Fruit fly (Drosophila melanogaster) whole organism, embryonic: ENCODE results near the gene ArgRS-m.

Experiments used
- CG17829 ChIP-seq: fragments of 200-800 bp; optimal IDR thresholded peaks from 2 replicates; lab custom pipeline; 2019; ENCODE audit warnings: missing biosample characterization, mild to moderate bottlenecking, missing genetic modification characterization, moderate library complexity
- CG3838 ChIP-seq: fragments of 200-800 bp; sonication (Bioruptor generic); optimal IDR thresholded peaks from 3 replicates; lab custom pipeline; 2016; ENCODE audit warnings: missing biosample characterization, missing genetic modification characterization
- CG5953 ChIP-seq: fragments of 200-800 bp; sonication (Bioruptor generic); IDR thresholded peaks from 2 replicates; pipeline ENCODE4 v1.3.6; 2022; ENCODE audit warnings: missing biosample characterization, missing genetic modification characterization
- CHES-1-like ChIP-seq: fragments of 200-800 bp; sonication (Bioruptor generic); optimal IDR thresholded peaks from 2 replicates; lab custom pipeline; 2016; ENCODE audit warnings: missing biosample characterization, missing genetic modification characterization
- Hand ChIP-seq: fragments of 200-800 bp; sonication (Bioruptor generic); optimal IDR thresholded peaks from 2 replicates; lab custom pipeline; 2017; ENCODE audit warnings: mild to moderate bottlenecking, missing biosample characterization, missing genetic modification reagents, missing genetic modification characterization
- Max ChIP-seq: fragments of 200-800 bp; sonication (Bioruptor generic); optimal IDR thresholded peaks from 2 replicates; lab custom pipeline; 2016; ENCODE audit warnings: missing biosample characterization, mild to moderate bottlenecking, missing genetic modification characterization
- ara ChIP-seq: fragments of 200-800 bp; sonication (Bioruptor generic); IDR thresholded peaks from 2 replicates; pipeline ENCODE4 v1.3.6; 2022; ENCODE audit warnings: missing biosample characterization, missing genetic modification characterization
- emc ChIP-seq: fragments of 200-800 bp; sonication (Bioruptor generic); optimal IDR thresholded peaks from 2 replicates; lab custom pipeline; 2016; ENCODE audit warnings: missing biosample characterization, missing genetic modification characterization
- otp ChIP-seq: fragments of 200-800 bp; sonication (Bioruptor generic); IDR thresholded peaks from 3 replicates; pipeline ENCODE4, ENCODE4 v1.3.6; 2022; ENCODE audit warnings: missing biosample characterization, missing genetic modification characterization
- pita ChIP-seq: fragments of 200-800 bp; sonication (Bioruptor generic); optimal IDR thresholded peaks from 2 replicates; lab custom pipeline; 2017; ENCODE audit warnings: missing biosample characterization, mild to moderate bottlenecking, missing genetic modification characterization
- sc ChIP-seq, 3 experiments: fragments of >200 bp in 2 of 3; fragments of 200-800 bp in 1 of 3; sonication (Bioruptor generic) in 1 of 3; optimal IDR thresholded peaks; 2 replicates in 2 of 3; 3 replicates in 1 of 3; lab custom pipeline; 2017; ENCODE audit warnings: mild to moderate bottlenecking in 1 of 3, missing biosample characterization in 1 of 3, missing genetic modification characterization in 1 of 3, missing genetic modification reagents in 1 of 3
- slbo ChIP-seq: fragments of 200-800 bp; sonication (Bioruptor generic); IDR thresholded peaks from 2 replicates; pipeline ENCODE4 v1.3.6; 2022; ENCODE audit warnings: missing biosample characterization, missing genetic modification characterization

DNA sequence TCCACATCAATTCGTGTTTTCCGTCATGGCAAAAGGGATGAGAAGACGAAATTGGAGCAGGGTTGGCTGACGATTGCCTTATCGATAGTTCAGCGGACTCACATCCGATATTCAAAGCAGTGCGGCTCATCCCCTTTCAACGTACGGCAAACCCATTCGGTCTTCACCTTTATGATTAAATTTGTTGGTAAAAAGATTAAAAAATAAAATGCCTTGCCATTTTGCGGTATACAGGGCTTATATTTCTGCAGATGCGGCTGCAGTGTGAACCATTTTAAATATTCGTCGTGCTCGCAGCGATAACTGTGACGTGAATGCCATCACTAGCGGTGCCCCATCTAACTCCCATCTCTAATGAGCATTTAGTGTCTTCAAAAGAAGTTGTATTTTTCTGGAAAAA, 20.5 kb downstream of the ArgRS-m start, which contains the start of the genes Taf7 and EMC1:
- TF ChIP-seq sc (optimal IDR thresholded peaks at IDR 0.05; lab: Kevin White, UChicago) (no peak), sc (GFP tag; optimal IDR thresholded peaks at IDR 0.05; lab: Kevin White, UChicago) (no peak), CG5953 (GFP tag; lab: Robert Waterston, UW) (no peak), slbo (peak; percentile 52), otp (no peak), CG17829 (tag; lab: Kevin White, UChicago) (peak; percentile 59), CHES-1-like (GFP tag; lab: Kevin White, UChicago) (peak; percentile 75), pita (GFP tag; lab: Kevin White, UChicago) (no peak), emc (peak; percentile 17), ara (GFP tag; lab: Robert Waterston, UW) (no peak), Max (GFP tag; lab: Kevin White, UChicago) (peak; percentile 46), Hand (GFP tag; lab: Kevin White, UChicago) (no peak), CG3838 (GFP tag; lab: Kevin White, UChicago) (no peak)
